Fruit fly (Drosophila melanogaster) whole organism, larva: ENCODE results near the gene edin.

Experiments used
- noc ChIP-seq: fragments of 200-800 bp; sonication (Bioruptor generic); optimal IDR thresholded peaks from 3 replicates; lab custom pipeline; 2019; ENCODE audit warnings: missing biosample characterization, mild to moderate bottlenecking, missing genetic modification characterization, moderate library complexity

The edin gene

dm6 chr3L:17506005-17506760, 11.5 kb downstream of the edin start:
- TF ChIP-seq noc (tag; lab: Kevin White, UChicago), result peak; percentile 1

DNA sequence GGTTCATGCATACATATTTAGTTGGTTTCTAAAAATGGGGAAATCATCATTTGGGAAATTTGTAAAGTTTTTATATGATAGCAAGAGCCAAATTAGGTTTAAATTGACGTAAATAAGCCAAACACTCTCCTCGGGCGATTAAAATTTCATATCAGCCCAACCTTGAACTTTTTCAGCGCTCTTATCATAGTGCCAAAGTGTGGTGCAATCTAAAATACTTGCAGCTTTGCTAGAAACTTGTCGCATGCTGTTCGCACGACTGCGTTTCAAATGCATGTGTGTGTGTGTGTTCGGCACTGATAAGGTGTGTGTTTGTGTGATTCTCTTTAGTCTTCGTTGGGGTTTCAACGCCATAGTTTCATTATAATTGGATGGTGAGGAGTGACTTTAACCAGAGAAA, 12.2 kb downstream of the edin start:
- TF ChIP-seq noc (tag; lab: Kevin White, UChicago), result no peak

- no peak for TF ChIP-seq noc (tag; lab: Kevin White, UChicago)
These were observed 18.8 kb downstream of the edin start for dm6 chr3L:17513492-17513891.

DNA sequence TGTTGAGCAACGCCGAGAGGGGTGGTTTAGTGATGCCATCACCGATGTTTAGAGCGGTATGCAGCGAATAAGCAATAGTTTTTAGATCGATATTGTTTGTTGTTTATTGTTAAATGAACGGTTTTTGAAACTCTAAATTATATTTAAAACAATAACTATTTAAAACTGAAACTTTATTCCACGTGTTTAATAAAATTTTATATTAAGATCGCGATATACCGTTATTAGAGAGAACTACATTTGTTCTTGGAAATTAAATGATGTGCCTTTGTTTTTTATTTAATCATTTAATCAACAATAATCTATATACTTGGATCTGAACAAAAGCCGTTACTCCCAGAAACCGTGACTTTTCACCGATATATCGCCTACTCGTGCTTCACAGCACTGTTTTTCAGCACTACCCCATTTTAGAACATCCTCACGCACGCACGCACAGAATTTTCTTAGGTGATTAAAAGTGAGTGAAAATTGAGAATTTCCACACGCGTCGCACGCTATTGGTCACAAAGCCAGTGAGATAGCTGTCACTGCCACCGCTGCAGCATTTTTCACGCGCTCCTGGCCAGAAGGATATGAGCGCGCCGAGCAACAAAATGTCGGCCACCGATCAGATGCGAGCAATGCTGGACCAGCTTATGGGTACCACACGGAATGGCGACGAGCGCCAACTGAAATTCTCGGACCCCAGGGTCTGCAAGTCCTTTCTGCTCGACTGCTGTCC, 19.4 kb downstream of the edin start, which contains the start of the genes U4-U6-60K and CG7564:
Gene U4-U6-60K (minus strand): TSS at position 20 of the 724 bp plus-strand sequence.
Gene CG7564 (plus strand): TSS at position 406 of the 724 bp plus-strand sequence.
- TF ChIP-seq noc (tag; lab: Kevin White, UChicago), result peak; percentile 55

- TF ChIP-seq noc (tag; lab: Kevin White, UChicago), result peak; percentile 11
These were observed 35.0 kb downstream of the edin start, which contains the start of the genes Edc3 and Nedd4 for dm6 chr3L:17529511-17530194. Gene Edc3, minus strand, starts transcription at chr3L:17529861. Gene Nedd4, plus strand, starts transcription at chr3L:17530081.

- TF ChIP-seq noc (tag; lab: Kevin White, UChicago), result no peak
These were observed 35.9 kb downstream of the edin start for dm6 chr3L:17530471-17531149.

dm6 chr3L:17531397-17531796, 36.7 kb downstream of the edin start:
- peak; percentile 7 for TF ChIP-seq noc (tag; lab: Kevin White, UChicago)

DNA sequence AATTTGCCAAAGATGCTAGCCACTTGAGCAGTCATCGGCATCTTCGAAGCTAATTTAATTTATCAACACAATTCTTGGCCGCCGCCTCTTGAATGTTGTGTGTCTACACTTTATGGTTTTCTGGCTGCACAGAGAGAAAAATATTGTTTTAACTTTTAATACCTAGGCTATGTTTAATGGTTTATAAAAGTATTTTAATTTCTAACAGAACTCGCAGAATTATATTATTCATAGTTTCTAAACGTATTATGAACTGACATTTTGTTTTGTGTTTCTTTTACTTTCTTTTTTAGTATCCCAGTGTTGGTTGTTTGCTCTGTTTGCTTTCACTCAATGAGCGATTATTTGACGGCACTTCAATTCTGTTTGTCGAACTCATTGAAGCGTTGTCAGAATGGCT, 37.5 kb downstream of the edin start:
- TF ChIP-seq noc (tag; lab: Kevin White, UChicago), result no peak

dm6 chr3L:17532898-17533700, 38.4 kb downstream of the edin start:
- TF ChIP-seq noc (tag; lab: Kevin White, UChicago), result peak; percentile 51

- TF ChIP-seq noc (tag; lab: Kevin White, UChicago), result no peak
These were observed 39.1 kb downstream of the edin start for dm6 chr3L:17533745-17534144.

- TF ChIP-seq noc (tag; lab: Kevin White, UChicago), result no peak
These were observed 39.7 kb downstream of the edin start for dm6 chr3L:17534396-17534795.

dm6 chr3L:17535768-17536167, 41.1 kb downstream of the edin start:
- no peak for TF ChIP-seq noc (tag; lab: Kevin White, UChicago)

DNA sequence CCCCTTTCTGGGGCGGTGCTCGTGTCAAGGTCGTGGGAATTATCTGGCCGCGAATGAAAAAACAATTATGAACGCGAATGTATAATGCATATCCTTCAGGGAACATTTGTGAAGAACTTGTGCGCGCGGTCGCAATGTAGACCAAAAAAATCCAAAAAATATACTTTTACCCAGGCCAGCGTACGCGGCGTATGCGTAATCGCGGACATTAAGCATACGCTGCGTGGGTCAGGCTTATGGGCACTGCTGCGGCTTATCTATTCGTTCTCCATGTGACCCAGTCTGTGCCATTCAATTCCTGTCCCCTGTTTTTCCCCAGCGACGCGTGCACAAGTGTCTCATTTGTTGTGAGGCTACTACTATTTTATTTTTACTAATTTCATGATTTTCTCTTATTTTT, 43.6 kb downstream of the edin start:
- TF ChIP-seq noc (tag; lab: Kevin White, UChicago), result no peak

- no peak for TF ChIP-seq noc (tag; lab: Kevin White, UChicago)
These were observed 44.2 kb downstream of the edin start for dm6 chr3L:17538907-17539306.

DNA sequence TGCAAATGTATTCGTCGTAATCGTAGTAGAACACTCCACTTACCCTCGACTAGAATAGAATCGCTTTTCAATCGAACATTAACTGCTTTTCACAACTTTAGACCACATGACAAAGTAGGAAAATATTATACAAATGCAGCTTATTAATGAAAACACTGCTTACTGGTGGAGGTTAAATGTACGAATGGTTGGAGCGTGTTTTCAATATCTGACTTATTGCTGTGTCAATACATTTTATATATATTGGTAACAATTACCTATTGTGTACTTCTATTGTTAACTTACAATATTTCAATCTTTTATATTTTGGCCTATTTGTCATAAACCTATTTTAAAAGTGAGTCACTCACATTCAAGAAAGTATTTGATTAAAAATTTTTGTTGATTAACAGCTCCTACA, 45.3 kb downstream of the edin start:
- no peak for TF ChIP-seq noc (tag; lab: Kevin White, UChicago)
